Fruit fly (Drosophila melanogaster): ENCODE results near the gene CG15812.

The CG15812 gene

DNA sequence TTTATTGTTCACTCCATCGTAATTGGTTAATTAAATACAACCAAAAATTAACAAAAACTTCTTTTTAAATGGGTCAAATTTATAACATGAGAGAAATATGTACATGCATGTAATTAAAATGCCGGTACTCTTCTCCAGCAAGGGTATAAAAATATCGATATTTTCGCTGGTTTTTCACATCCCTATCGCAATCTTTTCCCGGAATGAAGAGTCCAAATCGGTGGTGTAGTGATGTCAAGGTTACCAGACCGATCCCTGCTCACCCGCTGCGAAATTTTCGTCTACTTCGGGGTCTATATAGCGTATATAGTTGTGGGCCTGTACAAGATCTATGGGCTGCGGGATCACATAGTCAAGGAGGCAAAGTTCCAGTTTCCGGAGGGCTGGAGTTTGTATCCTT lies 2.2 kb downstream of the CG15812 start, which contains the start of gene rasp (continued):
- TF ChIP-seq Sry-δ (GFP tag; optimal IDR thresholded peaks at IDR 0.05) (peak; percentile 79), scrt (GFP tag; optimal IDR thresholded peaks at IDR 0.05) (no peak), Med (GFP tag) (peak; percentile 44), CG1603 (tag; optimal IDR thresholded peaks at IDR 0.05) (peak; percentile 21), CrebB (tag; optimal IDR thresholded peaks at IDR 0.05) (no peak), YL-1 (GFP tag; optimal IDR thresholded peaks at IDR 0.05) (peak; percentile 34), stwl (tag; optimal IDR thresholded peaks at IDR 0.05) (peak; percentile 33), E2f2 (GFP tag; IDR thresholded peaks at IDR 0.05) (no peak), esg (GFP tag; conservative IDR thresholded peaks at IDR 0.05) (no peak), ttk (GFP tag; IDR thresholded peaks at IDR 0.05) (no peak), bbx (GFP tag; IDR thresholded peaks at IDR 0.05; ENCODE audit: partially characterized antibody) (peak; percentile 45; the same call in 1 of the 2 replicates), CG16779 (GFP tag; IDR thresholded peaks at IDR 0.05) (no peak), cas (GFP tag; IDR thresholded peaks at IDR 0.05) (no peak), CG31365 (tag; optimal IDR thresholded peaks at IDR 0.05) (no peak), zen (tag; optimal IDR thresholded peaks at IDR 0.05) (peak; percentile 10), schlank (tag; optimal IDR thresholded peaks at IDR 0.05) (no peak), Scr (GFP tag; IDR thresholded peaks at IDR 0.05; ENCODE audit: partially characterized antibody) (peak; percentile 63), CG13287 (GFP tag; IDR thresholded peaks at IDR 0.05; ENCODE audit: partially characterized antibody) (peak; percentile 49), CG4820 (GFP tag; optimal IDR thresholded peaks at IDR 0.05) (no peak), PHDP (tag; optimal IDR thresholded peaks at IDR 0.05) (no peak), hth (optimal IDR thresholded peaks at IDR 0.05) (no peak), Eip74EF (GFP tag; optimal IDR thresholded peaks at IDR 0.05) (no peak), CG9727 (GFP tag; optimal IDR thresholded peaks at IDR 0.05) (no peak), sna (GFP tag; IDR thresholded peaks at IDR 0.05; ENCODE audit: partially characterized antibody) (0 out of 2 replicates have a peak, but pooled peaks have one; percentile 29)

DNA sequence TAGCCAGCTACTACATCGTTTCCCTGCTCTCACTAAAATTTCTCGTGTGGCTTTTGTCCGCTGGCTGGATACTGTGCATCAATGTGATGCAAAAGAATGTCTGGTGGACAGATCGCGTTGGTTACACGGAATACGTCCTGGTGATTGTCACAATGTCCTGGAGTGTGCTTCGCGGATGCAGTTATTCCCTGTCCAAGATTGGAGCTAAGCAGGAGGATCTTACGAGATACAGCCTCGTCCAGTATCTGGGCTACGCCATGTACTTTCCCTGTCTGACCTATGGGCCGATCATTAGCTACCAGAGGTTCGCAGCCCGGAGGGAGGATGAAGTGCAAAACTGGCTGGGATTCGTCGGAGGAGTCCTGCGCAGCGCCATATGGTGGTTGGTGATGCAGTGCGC lies 2.8 kb downstream of the CG15812 start:
- no peak for TF ChIP-seq CoRest (tag; optimal IDR thresholded peaks at IDR 0.05)
- TF ChIP-seq chn (GFP tag; optimal IDR thresholded peaks at IDR 0.05) = no peak
- TF ChIP-seq gcm (GFP tag; optimal IDR thresholded peaks at IDR 0.05) = no peak
- TF ChIP-seq fd3F (GFP tag; optimal IDR thresholded peaks at IDR 0.05) = no peak
- TF ChIP-seq CG10267 (tag; optimal IDR thresholded peaks at IDR 0.05) = no peak
- TF ChIP-seq CG2120 (GFP tag; optimal IDR thresholded peaks at IDR 0.05) = no peak
- no peak for TF ChIP-seq CG15479 (GFP tag; optimal IDR thresholded peaks at IDR 0.05)
- no peak for TF ChIP-seq Awh (GFP tag; IDR thresholded peaks at IDR 0.05)
- TF ChIP-seq CG11456 (GFP tag; IDR thresholded peaks at IDR 0.05) = no peak
- no peak for TF ChIP-seq sim (GFP tag; IDR thresholded peaks at IDR 0.05)
- no peak for TF ChIP-seq Nf-YC (tag; optimal IDR thresholded peaks at IDR 0.05)
- no peak for TF ChIP-seq D (optimal IDR thresholded peaks at IDR 0.05)
- TF ChIP-seq D (GFP tag; optimal IDR thresholded peaks at IDR 0.05) = no peak
- TF ChIP-seq Dfd (GFP tag; optimal IDR thresholded peaks at IDR 0.05) = no peak
- no peak for TF ChIP-seq CG15601 (tag; optimal IDR thresholded peaks at IDR 0.05)

DNA sequence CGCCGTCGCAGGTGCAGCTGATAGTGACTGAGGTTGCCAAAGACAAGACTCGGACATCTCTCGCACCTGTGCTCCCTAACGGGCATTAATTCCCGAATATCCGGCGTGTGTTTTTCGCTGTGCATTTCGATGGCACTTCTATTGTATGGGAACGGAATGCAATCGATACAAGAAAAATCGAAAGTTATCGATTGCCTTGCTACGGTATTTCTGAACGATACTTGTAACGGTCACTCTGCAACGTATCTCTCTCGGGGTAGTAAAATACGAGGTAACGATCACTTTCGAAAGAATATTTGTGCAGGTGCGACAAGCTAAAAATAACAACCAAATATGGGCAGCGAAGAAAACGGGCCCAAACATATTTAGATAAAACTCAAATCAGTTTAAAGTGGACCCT lies 5.2 kb downstream of the CG15812 start, which contains the start of gene CG32280:
CG32280 (plus strand) TSS at position 231 of the 400 bp plus-strand sequence.
- TF ChIP-seq CG10543 (GFP tag; optimal IDR thresholded peaks at IDR 0.05) (peak; percentile 10), CG17328 (GFP tag; IDR thresholded peaks at IDR 0.05) (no peak), CG33557 (GFP tag; optimal IDR thresholded peaks at IDR 0.05) (no peak), toy (GFP tag; IDR thresholded peaks at IDR 0.05) (no peak), slbo (GFP tag; IDR thresholded peaks at IDR 0.05) (peak; percentile 65), stwl (tag; optimal IDR thresholded peaks at IDR 0.05) (peak; percentile 65), sens (GFP tag) (peak; percentile 91), Dp (GFP tag; optimal IDR thresholded peaks at IDR 0.05) (peak; percentile 28), bab2 (GFP tag; optimal IDR thresholded peaks at IDR 0.05) (no peak), gem (tag; optimal IDR thresholded peaks at IDR 0.05) (no peak), NC2β (GFP tag; optimal IDR thresholded peaks at IDR 0.05) (peak; percentile 33), Ets97D (GFP tag; optimal IDR thresholded peaks at IDR 0.05) (peak; percentile 38), fd64A (GFP tag; optimal IDR thresholded peaks at IDR 0.05) (no peak), B-H1 (GFP tag; IDR thresholded peaks at IDR 0.05) (no peak)
